Worm (Caenorhabditis elegans) whole organism, L4 larva: ENCODE results near the gene C07A12.18.

Source experiments
- nhr-28 ChIP-seq: fragments of 150-350 bp; optimal IDR thresholded peaks from 2 replicates; lab custom pipeline; 2014; ENCODE audit warnings: missing biosample characterization, missing genetic modification characterization
- snpc-1.2 ChIP-seq: fragments of 200-800 bp; sonication (Bioruptor generic); IDR thresholded peaks from 2 replicates; pipeline ENCODE4 v1.3.6; 2022; ENCODE audit warnings: missing genetic modification reagents, missing genetic modification characterization, missing compliant biosample characterization
- unc-62 ChIP-seq, 3 experiments: fragments of 150-350 bp in 1 of 3; sonication (generic microtip); optimal IDR thresholded peaks in 2 of 3; peaks in 1 of 3; 1 replicate in 1 of 3; 2 replicates in 2 of 3; lab custom pipeline; 2014 to 2017; ENCODE audit warnings: missing biosample characterization in 3 of 3, missing genetic modification characterization in 3 of 3, missing genetic modification reagents in 3 of 3, missing genotype in 1 of 3

The C07A12.18 gene

ce11 chrX:4495814-4496567, 53.7 kb downstream of the C07A12.18 start:
- TF ChIP-seq nhr-28 (tag; lab: Kevin White, UChicago) (peak; percentile 15), snpc-1.2 (GFP tag; lab: Robert Waterston, UW) (no peak), unc-62 (GFP tag; optimal IDR thresholded peaks at IDR 0.05 in 1 of 2; lab: Kevin White, UChicago) (peak in 1 of 2 experiments; percentile 87), unc-62 (tag; optimal IDR thresholded peaks at IDR 0.05; lab: Kevin White, UChicago) (no peak)
